Worm (Caenorhabditis elegans): ENCODE measurements around the gene F40G12.9.

The F40G12.9 gene

ce11 chrV:14322743-14323142 is 40.3 kb downstream of the F40G12.9 start, which contains the start of gene F47B8.3:
F47B8.3 (minus strand) TSS chrV:14323003.
- TF ChIP-seq cog-1 (tag; optimal IDR thresholded peaks at IDR 0.05), result no peak
- no peak for TF ChIP-seq flt-1 (GFP tag; IDR thresholded peaks at IDR 0.05)
- no peak for TF ChIP-seq med-1 (GFP tag; optimal IDR thresholded peaks at IDR 0.05; ENCODE audit: insufficient read depth)
- TF ChIP-seq ztf-23 (GFP tag; IDR thresholded peaks at IDR 0.05), result no peak
- TF ChIP-seq ref-1 (GFP tag; conservative IDR thresholded peaks at IDR 0.05), result no peak
- no peak for TF ChIP-seq tab-1 (GFP tag; IDR thresholded peaks at IDR 0.05)
- TF ChIP-seq klf-2 (GFP tag; conservative IDR thresholded peaks at IDR 0.05), result no peak
- TF ChIP-seq T22C8.4 (GFP tag; IDR thresholded peaks at IDR 0.05), result no peak
- no peak for TF ChIP-seq ztf-29 (GFP tag; IDR thresholded peaks at IDR 0.05)

- no peak for TF ChIP-seq klf-2 (GFP tag; conservative IDR thresholded peaks at IDR 0.05)
Observed at ce11 chrV:14324502-14325467, 42.3 kb downstream of the F40G12.9 start, which contains the start of the genes F47B8.4 and F47B8.18. F47B8.4 (minus strand) TSS chrV:14324673. F47B8.18 (minus strand) TSS chrV:14325464.

ce11 chrV:14327776-14328175 is 45.3 kb downstream of the F40G12.9 start, which contains the start of gene F47B8.5:
F47B8.5 (minus strand) TSS chrV:14327876.
- no peak for TF ChIP-seq flt-1 (GFP tag; IDR thresholded peaks at IDR 0.05)
- TF ChIP-seq ztf-23 (GFP tag; IDR thresholded peaks at IDR 0.05), result no peak
- TF ChIP-seq med-1 (GFP tag; optimal IDR thresholded peaks at IDR 0.05; ENCODE audit: insufficient read depth), result no peak
- TF ChIP-seq klf-2 (GFP tag; conservative IDR thresholded peaks at IDR 0.05), result no peak

ce11 chrV:14328806-14329205 is 46.3 kb downstream of the F40G12.9 start, which contains the start of gene pepm-1:
pepm-1 (plus strand) TSS chrV:14329106.
- TF ChIP-seq T22C8.4 (GFP tag; IDR thresholded peaks at IDR 0.05) (no peak), ztf-23 (GFP tag; IDR thresholded peaks at IDR 0.05) (no peak), ref-1 (GFP tag; conservative IDR thresholded peaks at IDR 0.05) (no peak), tab-1 (GFP tag; IDR thresholded peaks at IDR 0.05) (no peak), klf-2 (GFP tag; conservative IDR thresholded peaks at IDR 0.05) (no peak), cog-1 (tag; optimal IDR thresholded peaks at IDR 0.05) (no peak), ztf-29 (GFP tag; IDR thresholded peaks at IDR 0.05) (no peak), flt-1 (GFP tag; IDR thresholded peaks at IDR 0.05) (no peak), med-1 (GFP tag; optimal IDR thresholded peaks at IDR 0.05; ENCODE audit: insufficient read depth) (no peak)

ce11 chrV:14331477-14331876 is 49.0 kb downstream of the F40G12.9 start, which contains the start of gene F47B8.8:
F47B8.8 (plus strand) TSS chrV:14331733.
- no peak for TF ChIP-seq ztf-23 (GFP tag; IDR thresholded peaks at IDR 0.05)
- TF ChIP-seq klf-2 (GFP tag; conservative IDR thresholded peaks at IDR 0.05), result no peak
- TF ChIP-seq flt-1 (GFP tag; IDR thresholded peaks at IDR 0.05), result no peak
- no peak for TF ChIP-seq tab-1 (GFP tag; IDR thresholded peaks at IDR 0.05)
- no peak for TF ChIP-seq cog-1 (tag; optimal IDR thresholded peaks at IDR 0.05)
- TF ChIP-seq T22C8.4 (GFP tag; IDR thresholded peaks at IDR 0.05), result no peak
- no peak for TF ChIP-seq ztf-29 (GFP tag; IDR thresholded peaks at IDR 0.05)
- TF ChIP-seq ref-1 (GFP tag; conservative IDR thresholded peaks at IDR 0.05), result no peak
- TF ChIP-seq med-1 (GFP tag; optimal IDR thresholded peaks at IDR 0.05; ENCODE audit: insufficient read depth), result no peak
